Worm (Caenorhabditis elegans) whole organism, L4 larva: ENCODE measurements around the gene ZK105.13.

Experiments used
- T20F7.1 ChIP-seq: fragments of 200-800 bp; sonication (Bioruptor generic); optimal IDR thresholded peaks from 2 replicates; lab custom pipeline; 2018; ENCODE audit warnings: mild to moderate bottlenecking, missing genetic modification characterization, missing compliant biosample characterization
- egl-27 ChIP-seq: sonication (generic microtip); optimal IDR thresholded peaks from 3 replicates; lab custom pipeline; 2017; ENCODE audit warnings: missing biosample characterization, missing genetic modification reagents, missing genetic modification characterization
- lin-15B ChIP-seq: fragments of 150-350 bp; sonication (generic microtip); optimal IDR thresholded peaks from 3 replicates; lab custom pipeline; 2014; ENCODE audit warnings: missing biosample characterization, missing genetic modification characterization
- mes-2 ChIP-seq: sonication (generic microtip); optimal IDR thresholded peaks from 2 replicates; lab custom pipeline; 2016; ENCODE audit warnings: missing genotype, mild to moderate bottlenecking, missing genetic modification characterization, missing compliant biosample characterization; ENCODE audit not compliant: poor library complexity, severe bottlenecking
- unc-39 ChIP-seq: sonication (generic microtip); optimal IDR thresholded peaks from 2 replicates; lab custom pipeline; 2017; ENCODE audit warnings: missing biosample characterization, missing genetic modification characterization

- TF ChIP-seq unc-39 (tag; lab: Kevin White, UChicago) = no peak
- TF ChIP-seq mes-2 (tag; lab: Kevin White, UChicago) = no peak
- TF ChIP-seq egl-27 (tag; lab: Kevin White, UChicago) = no peak
- TF ChIP-seq lin-15B (tag; lab: Kevin White, UChicago) = no peak
- no peak for TF ChIP-seq T20F7.1 (GFP tag; lab: Kevin White, UChicago)
Measured at ce11 chrV:7747132-7747531, 34.2 kb upstream of the ZK105.13 start.
